Worm (Caenorhabditis elegans) whole organism, early embryonic: Measurements from ENCODE around the gene F19F10.1.

Experiments
- ama-1 ChIP-seq: fragments of 150-350 bp; optimal IDR thresholded peaks from 2 replicates; lab custom pipeline; 2014
- ceh-36 ChIP-seq: sonication (generic microtip); optimal IDR thresholded peaks from 2 replicates; lab custom pipeline; 2016; ENCODE audit warnings: missing genetic modification characterization, inconsistent platforms, missing compliant biosample characterization
- ets-7 ChIP-seq: sonication (generic microtip); optimal IDR thresholded peaks from 2 replicates; lab custom pipeline; 2016; ENCODE audit warnings: missing genotype, missing genetic modification characterization, missing compliant biosample characterization
- flt-1 ChIP-seq: fragments of 200-800 bp; sonication (Bioruptor generic); IDR thresholded peaks from 2 replicates; pipeline ENCODE4 v1.3.6; 2022; ENCODE audit warnings: missing genetic modification characterization, missing compliant biosample characterization
- pes-1 ChIP-seq: fragments of 200-800 bp; sonication (Bioruptor generic); IDR thresholded peaks from 2 replicates; pipeline ENCODE4 v1.3.6; 2022; ENCODE audit warnings: missing genetic modification reagents, missing genetic modification characterization, missing compliant biosample characterization
- scrt-1 ChIP-seq: fragments of 200-800 bp; sonication (Bioruptor generic); IDR thresholded peaks from 2 replicates; pipeline ENCODE4 v1.3.6; 2022; ENCODE audit warnings: missing genetic modification characterization, missing compliant biosample characterization
- sea-1 ChIP-seq: fragments of 200-800 bp; sonication (Bioruptor generic); conservative IDR thresholded peaks from 2 replicates; pipeline ENCODE4 v1.3.6; 2022; ENCODE audit warnings: missing genetic modification characterization, missing compliant biosample characterization

ce11 chrV:7547479-7547878 lies 15.6 kb upstream of the F19F10.1 start, which contains the start of gene ftn-1:
- TF ChIP-seq flt-1 (GFP tag; lab: Robert Waterston, UW), result no peak
- TF ChIP-seq sea-1, result no peak
- no peak for TF ChIP-seq ceh-36 (tag; lab: Kevin White, UChicago)
- TF ChIP-seq ama-1 (lab: Kevin White, UChicago), result no peak
- TF ChIP-seq ets-7 (tag; lab: Kevin White, UChicago), result no peak
- no peak for TF ChIP-seq scrt-1 (GFP tag; lab: Robert Waterston, UW)
- no peak for TF ChIP-seq pes-1 (GFP tag; lab: Robert Waterston, UW)
